Worm (Caenorhabditis elegans) whole organism, L2 larva: ENCODE data around the gene nspg-7.2.

ENCODE experiments used
- ceh-16 ChIP-seq: fragments of 150-350 bp; optimal IDR thresholded peaks from 2 replicates; lab custom pipeline; 2014; ENCODE audit warnings: missing biosample characterization, missing genetic modification characterization
- elt-1 ChIP-seq: fragments of 150-350 bp; optimal IDR thresholded peaks from 2 replicates; lab custom pipeline; 2014; ENCODE audit warnings: missing biosample characterization, missing genetic modification characterization
- mdl-1 ChIP-seq, 2 experiments: fragments of 150-350 bp in 1 of 2; sonication (generic microtip) in 1 of 2; optimal IDR thresholded peaks; 2 replicates each; lab custom pipeline; 2017; ENCODE audit warnings: missing biosample characterization in 2 of 2, missing genetic modification characterization in 2 of 2
- unc-39 ChIP-seq: fragments of 150-350 bp; optimal IDR thresholded peaks from 2 replicates; lab custom pipeline; 2014; ENCODE audit warnings: missing biosample characterization, missing genetic modification characterization
- ztf-1 ChIP-seq: fragments of 200-800 bp; sonication (Bioruptor generic); conservative IDR thresholded peaks from 2 replicates; pipeline ENCODE4 v1.3.6; 2022; ENCODE audit warnings: missing genetic modification characterization, missing compliant biosample characterization
- ztf-4 ChIP-seq: fragments of 150-350 bp; optimal IDR thresholded peaks from 2 replicates; lab custom pipeline; 2014; ENCODE audit warnings: missing biosample characterization, missing genetic modification characterization

ce11 chrIII:3240893-3241292 lies 17.3 kb downstream of the nspg-7.2 start:
- no peak for TF ChIP-seq ztf-1 (GFP tag; lab: Robert Waterston, UW)
- no peak for TF ChIP-seq ceh-16 (tag; lab: Kevin White, UChicago)
- TF ChIP-seq ztf-4 (tag; lab: Kevin White, UChicago): no peak
- no peak for TF ChIP-seq elt-1 (tag; lab: Kevin White, UChicago)
- TF ChIP-seq mdl-1 (tag; optimal IDR thresholded peaks at IDR 0.05; lab: Kevin White, UChicago): no peak
- no peak for TF ChIP-seq unc-39 (tag; lab: Kevin White, UChicago)
